Fruit fly (Drosophila melanogaster) Kc167 (cell line): ENCODE results near the gene CG42758.

ENCODE experiments used
- Myc ChIP-seq: fragments of >200 bp; optimal IDR thresholded peaks from 2 replicates; lab custom pipeline; 2017; ENCODE audit warnings: missing external identifiers
- Sin3A ChIP-seq: fragments of >200 bp; optimal IDR thresholded peaks from 2 replicates; lab custom pipeline; 2018; ENCODE audit warnings: missing external identifiers
- insv ChIP-seq: fragments of >200 bp; optimal IDR thresholded peaks from 3 replicates; lab custom pipeline; 2018; ENCODE audit warnings: missing external identifiers
- psq ChIP-seq: fragments of >200 bp; optimal IDR thresholded peaks from 2 replicates; lab custom pipeline; 2017; ENCODE audit warnings: missing external identifiers
- ttk ChIP-seq: sonication (Bioruptor generic); optimal IDR thresholded peaks from 2 replicates; lab custom pipeline; 2017; ENCODE audit warnings: missing external identifiers

DNA sequence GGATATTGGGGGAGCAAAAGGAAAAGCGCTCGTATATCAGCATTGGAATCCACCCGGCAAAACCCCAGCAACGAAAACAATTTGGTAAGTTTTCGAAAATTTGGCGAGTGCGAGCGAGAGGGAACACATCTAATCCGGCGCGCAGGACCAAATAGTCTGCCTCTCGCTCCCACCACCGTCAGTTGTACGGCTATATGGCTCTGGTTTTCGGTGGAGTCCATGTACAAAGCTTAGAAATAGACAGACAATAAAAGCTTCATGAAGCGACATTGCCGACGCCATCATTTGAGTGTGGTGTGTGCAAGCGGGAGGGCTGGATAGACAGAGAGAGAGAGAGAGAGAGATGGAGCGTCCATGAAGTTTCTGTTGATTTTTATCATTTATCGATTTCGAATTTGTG, 13.1 kb downstream of the CG42758 start:
- TF ChIP-seq psq, result no peak
- no peak for TF ChIP-seq Myc (lab: Kevin White, UChicago)
- no peak for TF ChIP-seq insv
- TF ChIP-seq ttk (lab: Kevin White, UChicago), result no peak
- TF ChIP-seq Sin3A (lab: Kevin White, UChicago), result no peak
